Fruit fly (Drosophila melanogaster) whole organism, embryonic: ENCODE results near the gene PGRP-LE.

ENCODE experiments used
- Abd-B ChIP-seq: fragments of 200-800 bp; sonication (Bioruptor generic); optimal IDR thresholded peaks from 2 replicates; lab custom pipeline; 2018; ENCODE audit warnings: missing biosample characterization, mild to moderate bottlenecking, missing genetic modification characterization, moderate library complexity
- Atf-2 ChIP-seq: fragments of 200-800 bp; sonication (Bioruptor generic); optimal IDR thresholded peaks from 2 replicates; lab custom pipeline; 2016; ENCODE audit warnings: missing biosample characterization, missing genetic modification characterization
- Awh ChIP-seq: fragments of 200-800 bp; sonication (Bioruptor generic); IDR thresholded peaks from 2 replicates; pipeline ENCODE4, ENCODE4 v1.3.6; 2022; ENCODE audit warnings: missing biosample characterization, missing genetic modification characterization
- CG10979 ChIP-seq: fragments of 200-800 bp; sonication (Bioruptor generic); optimal IDR thresholded peaks from 2 replicates; lab custom pipeline; 2018; ENCODE audit warnings: missing biosample characterization, mild to moderate bottlenecking, missing genetic modification characterization, moderate library complexity
- CG11504 ChIP-seq: fragments of 200-800 bp; sonication (Bioruptor generic); optimal IDR thresholded peaks from 3 replicates; lab custom pipeline; 2019; ENCODE audit warnings: missing biosample characterization, mild to moderate bottlenecking, missing genetic modification characterization, moderate library complexity
- CG11695 ChIP-seq: fragments of 200-800 bp; sonication (Bioruptor generic); IDR thresholded peaks from 3 replicates; pipeline ENCODE4 v1.3.6; 2022; ENCODE audit warnings: missing biosample characterization, missing genetic modification characterization
- CG11696 ChIP-seq: fragments of 200-800 bp; sonication (Bioruptor generic); IDR thresholded peaks from 2 replicates; pipeline ENCODE4 v1.3.6; 2022; ENCODE audit warnings: missing biosample characterization, missing genetic modification characterization
- CG13287 ChIP-seq: fragments of 200-800 bp; sonication (Bioruptor generic); IDR thresholded peaks from 2 replicates; pipeline ENCODE4 v1.3.6; 2022; ENCODE audit warnings: missing biosample characterization, missing genetic modification characterization; ENCODE audit not compliant: partially characterized antibody
- CG14667 ChIP-seq: fragments of 200-800 bp; sonication (Bioruptor generic); IDR thresholded peaks from 2 replicates; pipeline ENCODE4 v1.3.6; 2022; ENCODE audit warnings: missing biosample characterization, missing genetic modification characterization
- CG14860 ChIP-seq: fragments of 200-800 bp; sonication (Bioruptor generic); IDR thresholded peaks from 3 replicates; pipeline ENCODE4 v1.3.6; 2022; ENCODE audit warnings: missing biosample characterization, missing genetic modification characterization; ENCODE audit not compliant: partially characterized antibody
- CG1602 ChIP-seq: fragments of 200-800 bp; sonication (Bioruptor generic); optimal IDR thresholded peaks from 3 replicates; lab custom pipeline; 2016; ENCODE audit warnings: missing biosample characterization, missing genetic modification characterization
- CG18476 ChIP-seq: fragments of 200-800 bp; sonication (Bioruptor generic); optimal IDR thresholded peaks from 2 replicates; lab custom pipeline; 2016; ENCODE audit warnings: missing biosample characterization, mild to moderate bottlenecking, missing genetic modification characterization
- CG2116 ChIP-seq: fragments of 200-800 bp; sonication (Bioruptor generic); optimal IDR thresholded peaks from 3 replicates; lab custom pipeline; 2018; ENCODE audit warnings: missing biosample characterization, mild to moderate bottlenecking, missing genetic modification characterization
- CG2875 ChIP-seq: fragments of 200-800 bp; sonication (Bioruptor generic); optimal IDR thresholded peaks from 2 replicates; lab custom pipeline; 2017; ENCODE audit warnings: missing biosample characterization, mild to moderate bottlenecking, missing genetic modification characterization, missing genetic modification reagents
- CG31388 ChIP-seq: fragments of 200-800 bp; sonication (Bioruptor generic); optimal IDR thresholded peaks from 2 replicates; lab custom pipeline; 2016; ENCODE audit warnings: missing biosample characterization, missing genetic modification characterization
- CG3163 ChIP-seq: fragments of 200-800 bp; sonication (Bioruptor generic); optimal IDR thresholded peaks from 3 replicates; lab custom pipeline; 2016; ENCODE audit warnings: missing biosample characterization, missing genetic modification characterization
- CG4282 ChIP-seq: fragments of 200-800 bp; sonication (Bioruptor generic); optimal IDR thresholded peaks from 2 replicates; lab custom pipeline; 2016; ENCODE audit warnings: missing biosample characterization, missing genetic modification characterization
- CG7271 ChIP-seq: fragments of 200-800 bp; sonication (Bioruptor generic); optimal IDR thresholded peaks from 2 replicates; lab custom pipeline; 2018; ENCODE audit warnings: missing biosample characterization, mild to moderate bottlenecking, missing genetic modification characterization, moderate library complexity
- CG8089 ChIP-seq: fragments of 200-800 bp; sonication (Bioruptor generic); optimal IDR thresholded peaks from 3 replicates; lab custom pipeline; 2016; ENCODE audit warnings: missing biosample characterization, missing genetic modification characterization
- CG9609 ChIP-seq: fragments of 200-800 bp; sonication (Bioruptor generic); optimal IDR thresholded peaks from 3 replicates; lab custom pipeline; 2016; ENCODE audit warnings: missing biosample characterization, missing genetic modification characterization
- CG9727 ChIP-seq: fragments of 200-800 bp; sonication (Bioruptor generic); optimal IDR thresholded peaks from 3 replicates; lab custom pipeline; 2017; ENCODE audit warnings: missing biosample characterization, mild to moderate bottlenecking, missing genetic modification characterization
- Camta ChIP-seq: fragments of 200-800 bp; sonication (Bioruptor generic); optimal IDR thresholded peaks from 2 replicates; lab custom pipeline; 2016; ENCODE audit warnings: missing biosample characterization, missing genetic modification characterization
- D19A ChIP-seq: fragments of 200-800 bp; optimal IDR thresholded peaks from 3 replicates; lab custom pipeline; 2019; ENCODE audit warnings: missing biosample characterization, mild to moderate bottlenecking, missing genetic modification characterization, moderate library complexity
- Ets65A ChIP-seq: fragments of 200-800 bp; sonication (Bioruptor generic); peaks from one replicate; lab custom pipeline; 2016; ENCODE audit warnings: missing biosample characterization, missing genetic modification characterization
- Hmx ChIP-seq: fragments of 200-800 bp; sonication (Bioruptor generic); optimal IDR thresholded peaks from 2 replicates; lab custom pipeline; 2016; ENCODE audit warnings: missing biosample characterization, missing genetic modification characterization
- Kr ChIP-seq: fragments of 200-800 bp; sonication (Bioruptor generic); optimal IDR thresholded peaks from 2 replicates; lab custom pipeline; 2017; ENCODE audit warnings: missing biosample characterization, mild to moderate bottlenecking, missing genetic modification characterization
- MBD-R2 ChIP-seq: fragments of 200-800 bp; sonication (Bioruptor generic); IDR thresholded peaks from 2 replicates; pipeline ENCODE4 v1.3.6; 2022; ENCODE audit warnings: missing biosample characterization, missing genetic modification characterization
- Mes4 ChIP-seq: fragments of 200-800 bp; sonication (Bioruptor generic); optimal IDR thresholded peaks from 2 replicates; lab custom pipeline; 2016; ENCODE audit warnings: missing biosample characterization, missing genetic modification characterization
- Nf-YC ChIP-seq: fragments of 200-800 bp; optimal IDR thresholded peaks from 3 replicates; lab custom pipeline; 2019; ENCODE audit warnings: missing biosample characterization, mild to moderate bottlenecking, missing genetic modification characterization, moderate library complexity
- PHDP ChIP-seq: fragments of 200-800 bp; sonication (Bioruptor generic); optimal IDR thresholded peaks from 3 replicates; lab custom pipeline; 2018; ENCODE audit warnings: missing biosample characterization, mild to moderate bottlenecking, missing genetic modification characterization, moderate library complexity
- Sry-δ ChIP-seq: fragments of 200-800 bp; sonication (Bioruptor generic); optimal IDR thresholded peaks from 2 replicates; lab custom pipeline; 2016; ENCODE audit warnings: missing biosample characterization, missing genetic modification characterization
- TFAM ChIP-seq: fragments of 200-800 bp; sonication (Bioruptor generic); optimal IDR thresholded peaks from 2 replicates; lab custom pipeline; 2017; ENCODE audit warnings: missing biosample characterization, missing genetic modification characterization, inconsistent platforms
- Xrp1 ChIP-seq: fragments of 200-800 bp; sonication (Bioruptor generic); IDR thresholded peaks from 2 replicates; pipeline ENCODE4 v1.3.6; 2022; ENCODE audit warnings: missing biosample characterization, missing genetic modification characterization
- bbx ChIP-seq: fragments of 200-800 bp; sonication (Bioruptor generic); IDR thresholded peaks from 2 replicates; pipeline ENCODE4 v1.3.6; 2022; ENCODE audit warnings: missing biosample characterization, missing genetic modification characterization; ENCODE audit not compliant: partially characterized antibody
- cas ChIP-seq: fragments of 200-800 bp; sonication (Bioruptor generic); IDR thresholded peaks from 2 replicates; pipeline ENCODE4 v1.3.6; 2022; ENCODE audit warnings: missing biosample characterization, missing genetic modification characterization
- dmrt11E ChIP-seq: fragments of 200-800 bp; sonication (Bioruptor generic); optimal IDR thresholded peaks from 3 replicates; lab custom pipeline; 2018; ENCODE audit warnings: missing biosample characterization, mild to moderate bottlenecking, missing genetic modification characterization, moderate library complexity
- eve ChIP-seq, 2 experiments: fragments of >200 bp; optimal IDR thresholded peaks; 2 replicates each; lab custom pipeline; 2017; ENCODE audit warnings: missing biosample characterization in 2 of 2, missing genetic modification characterization in 2 of 2
- eyg ChIP-seq: fragments of 200-800 bp; sonication (Bioruptor generic); optimal IDR thresholded peaks from 3 replicates; lab custom pipeline; 2016; ENCODE audit warnings: missing biosample characterization, missing genetic modification characterization
- fd3F ChIP-seq: fragments of 200-800 bp; sonication (Bioruptor generic); optimal IDR thresholded peaks from 2 replicates; lab custom pipeline; 2018; ENCODE audit warnings: missing biosample characterization, mild to moderate bottlenecking, missing genetic modification characterization, moderate library complexity
- fd96Cb ChIP-seq: fragments of 200-800 bp; sonication (Bioruptor generic); optimal IDR thresholded peaks from 2 replicates; lab custom pipeline; 2018; ENCODE audit warnings: missing biosample characterization, mild to moderate bottlenecking, missing genetic modification characterization, moderate library complexity
- fru ChIP-seq: fragments of >200 bp; optimal IDR thresholded peaks from 2 replicates; lab custom pipeline; 2017
- gsb-n ChIP-seq: fragments of 200-800 bp; sonication (Bioruptor generic); optimal IDR thresholded peaks from 3 replicates; lab custom pipeline; 2018; ENCODE audit warnings: missing biosample characterization, mild to moderate bottlenecking, missing genetic modification characterization
- her ChIP-seq: fragments of 200-800 bp; sonication (Bioruptor generic); optimal IDR thresholded peaks from 2 replicates; lab custom pipeline; 2016; ENCODE audit warnings: missing biosample characterization, missing genetic modification characterization
- inv ChIP-seq: fragments of 200-800 bp; sonication (Bioruptor generic); IDR thresholded peaks from 2 replicates; pipeline ENCODE4 v1.3.6; 2022; ENCODE audit warnings: missing biosample characterization, missing genetic modification characterization; ENCODE audit not compliant: partially characterized antibody
- jigr1 ChIP-seq: fragments of 200-800 bp; sonication (Bioruptor generic); IDR thresholded peaks from 3 replicates; pipeline ENCODE4 v1.3.6; 2022; ENCODE audit warnings: missing biosample characterization, missing genetic modification characterization
- nmo ChIP-seq: fragments of 200-800 bp; sonication (Bioruptor generic); optimal IDR thresholded peaks from 2 replicates; lab custom pipeline; 2018; ENCODE audit warnings: missing biosample characterization, mild to moderate bottlenecking, missing genetic modification characterization, moderate library complexity
- pan ChIP-seq, 4 experiments: fragments of >200 bp in 3 of 4; fragments of 200-800 bp in 1 of 4; sonication (Bioruptor generic) in 1 of 4; optimal IDR thresholded peaks in 3 of 4; IDR thresholded peaks in 1 of 4; 2 replicates each; pipeline versions ENCODE4 v1.3.6 to Lab custom; 2017 to 2022; ENCODE audit warnings: missing biosample characterization in 2 of 4, missing genetic modification characterization in 2 of 4, mixed read lengths in 1 of 4
- prd ChIP-seq, 3 experiments: fragments of >200 bp in 2 of 3; fragments of 200-800 bp in 1 of 3; sonication (Bioruptor generic) in 1 of 3; optimal IDR thresholded peaks in 2 of 3; IDR thresholded peaks in 1 of 3; 2 replicates in 2 of 3; 3 replicates in 1 of 3; pipeline versions ENCODE4 v1.3.6 to Lab custom; 2017 to 2022; ENCODE audit warnings: missing biosample characterization in 1 of 3, missing genetic modification characterization in 1 of 3
- repo ChIP-seq: fragments of 200-800 bp; sonication (Bioruptor generic); optimal IDR thresholded peaks from 2 replicates; lab custom pipeline; 2016; ENCODE audit warnings: missing biosample characterization, missing genetic modification characterization
- sim ChIP-seq: fragments of 200-800 bp; sonication (Bioruptor generic); IDR thresholded peaks from 2 replicates; pipeline ENCODE4 v1.3.6; 2022; ENCODE audit warnings: missing biosample characterization, missing genetic modification characterization
- zen2 ChIP-seq: fragments of 200-800 bp; sonication (Bioruptor generic); IDR thresholded peaks from 3 replicates; pipeline ENCODE4 v1.3.6; 2022; ENCODE audit warnings: missing biosample characterization, missing genetic modification characterization; ENCODE audit not compliant: partially characterized antibody

PGRP-LE gene

DNA sequence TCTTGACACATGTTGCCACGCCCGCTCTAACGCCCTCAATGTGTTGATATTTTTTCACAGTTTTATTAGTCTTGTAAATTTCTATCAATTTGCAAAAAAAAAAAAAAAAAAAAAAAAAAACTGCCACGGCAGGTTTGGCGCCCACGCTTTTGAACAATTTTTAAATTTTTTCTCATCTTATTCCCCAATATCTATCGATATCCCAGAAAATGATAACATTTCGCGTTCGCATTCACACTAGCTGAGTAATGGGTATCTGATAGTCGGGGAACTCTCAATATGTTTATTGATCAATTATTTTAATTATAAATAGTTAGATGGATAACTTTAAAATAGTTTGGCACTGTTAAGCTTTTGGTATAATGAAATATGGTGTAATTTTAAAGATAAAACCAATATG, 37.7 kb upstream of the PGRP-LE start (continued):
- TF ChIP-seq D19A (no peak), CG2116 (no peak), CG8089 (no peak), inv (GFP tag; lab: Robert Waterston, UW) (peak; percentile 82), CG31388 (GFP tag; lab: Kevin White, UChicago) (no peak), CG2875 (GFP tag; lab: Kevin White, UChicago) (no peak), CG4282 (GFP tag; lab: Kevin White, UChicago) (no peak), CG18476 (GFP tag; lab: Kevin White, UChicago) (no peak), Abd-B (GFP tag; lab: Kevin White, UChicago) (no peak), CG11504 (tag; lab: Kevin White, UChicago) (no peak), Nf-YC (tag; lab: Kevin White, UChicago) (no peak), CG10979 (no peak), MBD-R2 (GFP tag; lab: Robert Waterston, UW) (no peak), Sry-δ (GFP tag; lab: Kevin White, UChicago) (peak; percentile 26), Xrp1 (GFP tag; lab: Robert Waterston, UW) (no peak), Camta (GFP tag; lab: Kevin White, UChicago) (no peak), Awh (GFP tag; lab: Robert Waterston, UW) (no peak), her (GFP tag; lab: Kevin White, UChicago) (no peak), dmrt11E (tag; lab: Kevin White, UChicago) (no peak), gsb-n (no peak), CG13287 (peak; percentile 81), pan (optimal IDR thresholded peaks at IDR 0.05; lab: Kevin White, UChicago) (no peak), pan (GFP tag; optimal IDR thresholded peaks at IDR 0.05 in 1 of 2, IDR thresholded peaks at IDR 0.05 in 1 of 2) (no peak), CG14667 (no peak), fd3F (GFP tag; lab: Kevin White, UChicago) (no peak), CG11695 (GFP tag; lab: Robert Waterston, UW) (no peak), TFAM (no peak), eve (GFP tag; optimal IDR thresholded peaks at IDR 0.05; lab: Kevin White, UChicago) (no peak), fd96Cb (tag; lab: Kevin White, UChicago) (no peak), cas (GFP tag; lab: Robert Waterston, UW) (no peak), CG11696 (GFP tag; lab: Robert Waterston, UW) (no peak), bbx (peak; percentile 97), CG9609 (GFP tag; lab: Kevin White, UChicago) (no peak), CG14860 (GFP tag; lab: Robert Waterston, UW) (peak; percentile 98), repo (GFP tag; lab: Kevin White, UChicago) (no peak), CG7271 (no peak), nmo (no peak), CG1602 (GFP tag; lab: Kevin White, UChicago) (no peak), PHDP (tag; lab: Kevin White, UChicago) (no peak), Kr (GFP tag; lab: Kevin White, UChicago) (no peak), jigr1 (no peak), Mes4 (no peak), zen2 (peak; percentile 90; the same call in 2 of the 3 replicates), Hmx (no peak), Ets65A (no peak), CG3163 (no peak), Atf-2 (no peak), fru (lab: Kevin White, UChicago) (no peak), prd (optimal IDR thresholded peaks at IDR 0.05; lab: Kevin White, UChicago) (no peak), prd (GFP tag; IDR thresholded peaks at IDR 0.05; lab: Robert Waterston, UW) (no peak), sim (no peak), CG9727 (GFP tag; lab: Kevin White, UChicago) (no peak), eyg (GFP tag; lab: Kevin White, UChicago) (no peak)
